Fruit fly (Drosophila melanogaster): Measurements from ENCODE around the gene mRpS6.

mRpS6 gene

dm6 chr3L:4363887-4364794, at the start of gene mRpS6, which contains the start of gene Cip4 (continued):
- TF ChIP-seq chinmo (GFP tag; IDR thresholded peaks at IDR 0.05; ENCODE audit: partially characterized antibody) (peak; percentile 77; the same call in 3 of the 4 replicates), gsb (GFP tag; IDR thresholded peaks at IDR 0.05) (no peak), CG13424 (tag; optimal IDR thresholded peaks at IDR 0.05) (peak; percentile 84), pzg (GFP tag; optimal IDR thresholded peaks at IDR 0.05) (peak; percentile 75), CG4730 (GFP tag; IDR thresholded peaks at IDR 0.05) (peak; percentile 62), Taf1 (GFP tag; IDR thresholded peaks at IDR 0.05) (peak; percentile 63), CG6813 (GFP tag; optimal IDR thresholded peaks at IDR 0.05) (no peak), HLH54F (GFP tag; optimal IDR thresholded peaks at IDR 0.05) (peak; percentile 39), ssp (GFP tag; IDR thresholded peaks at IDR 0.05) (peak; percentile 57), dpn (GFP tag; optimal IDR thresholded peaks at IDR 0.05) (peak in 1 of 2 experiments; percentile 87), CG10321 (GFP tag; IDR thresholded peaks at IDR 0.05) (no peak), p53 (GFP tag; optimal IDR thresholded peaks at IDR 0.05) (no peak), CG8478 (optimal IDR thresholded peaks at IDR 0.05) (no peak), zfh1 (GFP tag; IDR thresholded peaks at IDR 0.05) (peak; percentile 76), run (tag; optimal IDR thresholded peaks at IDR 0.05) (peak; percentile 41), CG14014 (GFP tag; IDR thresholded peaks at IDR 0.05) (peak; percentile 93), CG42726 (GFP tag; IDR thresholded peaks at IDR 0.05; ENCODE audit: partially characterized antibody) (peak; percentile 81), Kr (GFP tag; optimal IDR thresholded peaks at IDR 0.05) (peak; percentile 89), bbx (GFP tag; IDR thresholded peaks at IDR 0.05; ENCODE audit: partially characterized antibody) (peak; percentile 42), CG10147 (GFP tag; optimal IDR thresholded peaks at IDR 0.05) (no peak), Hr39 (optimal IDR thresholded peaks at IDR 0.05) (no peak), ac (GFP tag; optimal IDR thresholded peaks at IDR 0.05) (peak; percentile 28), CG16813 (GFP tag; IDR thresholded peaks at IDR 0.05; ENCODE audit: partially characterized antibody) (no peak), CG15011 (GFP tag; optimal IDR thresholded peaks at IDR 0.05) (no peak), MTF-1 (GFP tag; optimal IDR thresholded peaks at IDR 0.05; ENCODE audit: borderline replicate concordance) (peak; percentile 14), stc (GFP tag; IDR thresholded peaks at IDR 0.05) (peak; percentile 71), CG13894 (tag; optimal IDR thresholded peaks at IDR 0.05) (no peak), gro (GFP tag; optimal IDR thresholded peaks at IDR 0.05) (peak; percentile 59), CG2199 (GFP tag; IDR thresholded peaks at IDR 0.05) (0 out of 3 replicates have a peak, but pooled peaks have one; percentile 31), CG1233 (GFP tag; optimal IDR thresholded peaks at IDR 0.05) (peak; percentile 84), CG11723 (GFP tag; optimal IDR thresholded peaks at IDR 0.05) (peak; percentile 33), toy (GFP tag; IDR thresholded peaks at IDR 0.05) (no peak), gcm2 (GFP tag; optimal IDR thresholded peaks at IDR 0.05) (peak; percentile 1), Sox102F (GFP tag; optimal IDR thresholded peaks at IDR 0.05) (peak; percentile 84), prd (optimal IDR thresholded peaks at IDR 0.05) (no peak), prd (GFP tag; IDR thresholded peaks at IDR 0.05) (peak; percentile 76), Hmr (GFP tag; optimal IDR thresholded peaks at IDR 0.05) (peak; percentile 87), CG9215 (GFP tag; IDR thresholded peaks at IDR 0.05) (no peak), CG12104 (GFP tag; optimal IDR thresholded peaks at IDR 0.05) (peak; percentile 66), CG16863 (GFP tag; optimal IDR thresholded peaks at IDR 0.05) (no peak), nerfin-2 (GFP tag; IDR thresholded peaks at IDR 0.05; ENCODE audit: partially characterized antibody) (no peak), abd-A (tag; optimal IDR thresholded peaks at IDR 0.05) (peak; percentile 34), Meics (GFP tag; optimal IDR thresholded peaks at IDR 0.05) (peak; percentile 52), B-H1 (GFP tag; IDR thresholded peaks at IDR 0.05) (no peak), CG17385 (GFP tag; optimal IDR thresholded peaks at IDR 0.05) (peak; percentile 82), CG9876 (GFP tag; optimal IDR thresholded peaks at IDR 0.05) (no peak), CG1603 (tag; optimal IDR thresholded peaks at IDR 0.05) (peak; percentile 32), salm (tag; optimal IDR thresholded peaks at IDR 0.05) (peak; percentile 56), H15 (GFP tag; IDR thresholded peaks at IDR 0.05) (0 out of 3 replicates have a peak, but pooled peaks have one; percentile 48)
